Fruit fly (Drosophila melanogaster) whole organism, embryonic: ENCODE data around the gene CG5104.

Experiments used
- Atf3 ChIP-seq: fragments of 200-800 bp; sonication (Bioruptor generic); optimal IDR thresholded peaks from 3 replicates; lab custom pipeline; 2016; ENCODE audit warnings: missing biosample characterization, missing genetic modification characterization
- Blimp-1 ChIP-seq: fragments of 200-800 bp; sonication (Bioruptor generic); optimal IDR thresholded peaks from 3 replicates; lab custom pipeline; 2018; ENCODE audit warnings: missing biosample characterization, missing genetic modification characterization, mild to moderate bottlenecking, moderate library complexity, missing genetic modification reagents
- CG10366 ChIP-seq: fragments of 200-800 bp; sonication (Bioruptor generic); IDR thresholded peaks from 2 replicates; pipeline ENCODE4 v1.3.6; 2022; ENCODE audit warnings: missing biosample characterization, missing genetic modification characterization
- CG11247 ChIP-seq: fragments of 200-800 bp; sonication (Bioruptor generic); IDR thresholded peaks from 2 replicates; pipeline ENCODE4 v1.3.6; 2022; ENCODE audit warnings: missing biosample characterization, missing genetic modification characterization
- CG13424 ChIP-seq: fragments of 200-800 bp; sonication (Bioruptor generic); optimal IDR thresholded peaks from 2 replicates; lab custom pipeline; 2019; ENCODE audit warnings: missing biosample characterization, mild to moderate bottlenecking, missing genetic modification characterization, moderate library complexity
- CG13894 ChIP-seq: fragments of 200-800 bp; sonication (Bioruptor generic); optimal IDR thresholded peaks from 3 replicates; lab custom pipeline; 2018; ENCODE audit warnings: missing biosample characterization, mild to moderate bottlenecking, missing genetic modification characterization, moderate library complexity
- CG14860 ChIP-seq: fragments of 200-800 bp; sonication (Bioruptor generic); IDR thresholded peaks from 3 replicates; pipeline ENCODE4 v1.3.6; 2022; ENCODE audit warnings: missing biosample characterization, missing genetic modification characterization; ENCODE audit not compliant: partially characterized antibody
- CG15073 ChIP-seq: fragments of 200-800 bp; sonication (Bioruptor generic); optimal IDR thresholded peaks from 2 replicates; lab custom pipeline; 2016; ENCODE audit warnings: missing biosample characterization, missing genetic modification characterization
- CG15269 ChIP-seq: fragments of 200-800 bp; sonication (Bioruptor generic); optimal IDR thresholded peaks from 2 replicates; lab custom pipeline; 2018; ENCODE audit warnings: missing biosample characterization, mild to moderate bottlenecking, missing genetic modification characterization, moderate library complexity
- CG17359 ChIP-seq: fragments of 200-800 bp; sonication (Bioruptor generic); optimal IDR thresholded peaks from 3 replicates; lab custom pipeline; 2018; ENCODE audit warnings: missing biosample characterization, mild to moderate bottlenecking, missing genetic modification characterization, moderate library complexity
- CG18262 ChIP-seq: fragments of 200-800 bp; optimal IDR thresholded peaks from 3 replicates; lab custom pipeline; 2019; ENCODE audit warnings: missing biosample characterization, mild to moderate bottlenecking, missing genetic modification characterization, moderate library complexity
- CG2678 ChIP-seq: fragments of 200-800 bp; sonication (Bioruptor generic); optimal IDR thresholded peaks from 3 replicates; lab custom pipeline; 2019; ENCODE audit warnings: missing biosample characterization, mild to moderate bottlenecking, missing genetic modification characterization, moderate library complexity
- CG2712 ChIP-seq: fragments of 200-800 bp; optimal IDR thresholded peaks from 3 replicates; lab custom pipeline; 2019; ENCODE audit warnings: missing biosample characterization, mild to moderate bottlenecking, missing genetic modification characterization, moderate library complexity
- CG31365 ChIP-seq: fragments of 200-800 bp; sonication (Bioruptor generic); optimal IDR thresholded peaks from 2 replicates; lab custom pipeline; 2018; ENCODE audit warnings: missing biosample characterization, mild to moderate bottlenecking, missing genetic modification characterization
- CG31441 ChIP-seq: fragments of 200-800 bp; sonication (Bioruptor generic); IDR thresholded peaks from 2 replicates; pipeline ENCODE4 v1.3.6; 2022; ENCODE audit warnings: missing biosample characterization, missing genetic modification characterization
- CG6765 ChIP-seq: fragments of 200-800 bp; sonication (Bioruptor generic); optimal IDR thresholded peaks from 3 replicates; lab custom pipeline; 2017; ENCODE audit warnings: missing biosample characterization, mild to moderate bottlenecking, missing genetic modification characterization
- CG7839 ChIP-seq: fragments of 200-800 bp; sonication (Bioruptor generic); optimal IDR thresholded peaks from 3 replicates; lab custom pipeline; 2018; ENCODE audit warnings: missing biosample characterization, mild to moderate bottlenecking, missing genetic modification characterization, moderate library complexity
- D19A ChIP-seq: fragments of 200-800 bp; optimal IDR thresholded peaks from 3 replicates; lab custom pipeline; 2019; ENCODE audit warnings: missing biosample characterization, mild to moderate bottlenecking, missing genetic modification characterization, moderate library complexity
- Doc2 ChIP-seq: fragments of 200-800 bp; sonication (Bioruptor generic); IDR thresholded peaks from 2 replicates; pipeline ENCODE4 v1.3.6; 2022; ENCODE audit warnings: missing biosample characterization, missing genetic modification characterization
- Ets65A ChIP-seq: fragments of 200-800 bp; sonication (Bioruptor generic); peaks from one replicate; lab custom pipeline; 2016; ENCODE audit warnings: missing biosample characterization, missing genetic modification characterization
- H15 ChIP-seq: fragments of 200-800 bp; sonication (Bioruptor generic); IDR thresholded peaks from 3 replicates; pipeline ENCODE4 v1.3.6; 2022; ENCODE audit warnings: missing biosample characterization, missing genetic modification characterization
- HLH3B ChIP-seq: fragments of 200-800 bp; sonication (Bioruptor generic); IDR thresholded peaks from 2 replicates; pipeline ENCODE4 v1.3.6; 2022; ENCODE audit warnings: missing biosample characterization, missing genetic modification characterization
- Hr3 ChIP-seq: fragments of 200-800 bp; sonication (Bioruptor generic); optimal IDR thresholded peaks from 3 replicates; lab custom pipeline; 2016; ENCODE audit warnings: missing biosample characterization, missing genetic modification characterization
- Hr51 ChIP-seq, 2 experiments: fragments of 200-800 bp; sonication (Bioruptor generic); optimal IDR thresholded peaks; 2 replicates in 1 of 2; 3 replicates in 1 of 2; lab custom pipeline; 2016 to 2018; ENCODE audit warnings: missing biosample characterization in 2 of 2, missing genetic modification characterization in 2 of 2, mild to moderate bottlenecking in 1 of 2, moderate library complexity in 1 of 2
- Mad ChIP-seq: fragments of 200-800 bp; sonication (Bioruptor generic); optimal IDR thresholded peaks from 2 replicates; lab custom pipeline; 2016; ENCODE audit warnings: missing biosample characterization, missing genetic modification characterization
- Oli ChIP-seq: fragments of 200-800 bp; sonication (Bioruptor generic); optimal IDR thresholded peaks from 2 replicates; lab custom pipeline; 2018; ENCODE audit warnings: missing biosample characterization, mild to moderate bottlenecking, missing genetic modification characterization, moderate library complexity
- PHDP ChIP-seq: fragments of 200-800 bp; sonication (Bioruptor generic); optimal IDR thresholded peaks from 3 replicates; lab custom pipeline; 2018; ENCODE audit warnings: missing biosample characterization, mild to moderate bottlenecking, missing genetic modification characterization, moderate library complexity
- Side ChIP-seq: fragments of 200-800 bp; sonication (Bioruptor generic); optimal IDR thresholded peaks from 2 replicates; lab custom pipeline; 2016; ENCODE audit warnings: missing biosample characterization, missing genetic modification characterization
- Sox100B ChIP-seq: fragments of 200-800 bp; sonication (Bioruptor generic); optimal IDR thresholded peaks from 3 replicates; lab custom pipeline; 2018; ENCODE audit warnings: missing biosample characterization, mild to moderate bottlenecking, missing genetic modification characterization
- Sox102F ChIP-seq: fragments of 200-800 bp; sonication (Bioruptor generic); optimal IDR thresholded peaks from 2 replicates; lab custom pipeline; 2018; ENCODE audit warnings: missing biosample characterization, mild to moderate bottlenecking, missing genetic modification characterization, moderate library complexity
- Xrp1 ChIP-seq: fragments of 200-800 bp; sonication (Bioruptor generic); IDR thresholded peaks from 2 replicates; pipeline ENCODE4 v1.3.6; 2022; ENCODE audit warnings: missing biosample characterization, missing genetic modification characterization
- chm ChIP-seq: fragments of 200-800 bp; sonication (Bioruptor generic); IDR thresholded peaks from 2 replicates; pipeline ENCODE4 v1.3.6; 2022; ENCODE audit warnings: missing biosample characterization, missing genetic modification characterization
- ci ChIP-seq: fragments of 200-800 bp; sonication (Bioruptor generic); IDR thresholded peaks from 3 replicates; pipeline ENCODE4 v1.3.6; 2022; ENCODE audit warnings: missing biosample characterization, missing genetic modification characterization
- dmrt99B ChIP-seq: fragments of 200-800 bp; sonication (Bioruptor generic); optimal IDR thresholded peaks from 2 replicates; lab custom pipeline; 2018; ENCODE audit warnings: missing biosample characterization, mild to moderate bottlenecking, missing genetic modification characterization, moderate library complexity
- dpn ChIP-seq, 2 experiments: fragments of 200-800 bp; sonication (Bioruptor generic); optimal IDR thresholded peaks; 3 replicates each; lab custom pipeline; 2016; ENCODE audit warnings: missing biosample characterization in 2 of 2, missing genetic modification characterization in 2 of 2
- emc ChIP-seq: fragments of 200-800 bp; sonication (Bioruptor generic); optimal IDR thresholded peaks from 2 replicates; lab custom pipeline; 2016; ENCODE audit warnings: missing biosample characterization, missing genetic modification characterization
- eyg ChIP-seq: fragments of 200-800 bp; sonication (Bioruptor generic); optimal IDR thresholded peaks from 3 replicates; lab custom pipeline; 2016; ENCODE audit warnings: missing biosample characterization, missing genetic modification characterization
- fd64A ChIP-seq: fragments of 200-800 bp; sonication (Bioruptor generic); optimal IDR thresholded peaks from 3 replicates; lab custom pipeline; 2018; ENCODE audit warnings: missing biosample characterization, mild to moderate bottlenecking, missing genetic modification characterization
- gem ChIP-seq: fragments of 200-800 bp; sonication (Bioruptor generic); optimal IDR thresholded peaks from 2 replicates; lab custom pipeline; 2019; ENCODE audit warnings: missing biosample characterization, mild to moderate bottlenecking, missing genetic modification characterization, moderate library complexity
- hkb ChIP-seq, 2 experiments: fragments of 200-800 bp in 1 of 2; fragments of >200 bp in 1 of 2; sonication (Bioruptor generic) in 1 of 2; IDR thresholded peaks in 1 of 2; optimal IDR thresholded peaks in 1 of 2; 2 replicates each; pipeline versions ENCODE4 v1.3.6 to Lab custom; 2017 to 2022; ENCODE audit warnings: missing biosample characterization in 1 of 2, missing genetic modification characterization in 1 of 2
- lbe ChIP-seq: fragments of 200-800 bp; sonication (Bioruptor generic); optimal IDR thresholded peaks from 2 replicates; lab custom pipeline; 2016; ENCODE audit warnings: missing biosample characterization, mild to moderate bottlenecking, missing genetic modification characterization
- nom ChIP-seq: fragments of 200-800 bp; sonication (Bioruptor generic); optimal IDR thresholded peaks from 2 replicates; lab custom pipeline; 2017; ENCODE audit warnings: missing biosample characterization, missing genetic modification characterization, mild to moderate bottlenecking, moderate library complexity, missing genetic modification reagents
- pan ChIP-seq, 4 experiments: fragments of >200 bp in 3 of 4; fragments of 200-800 bp in 1 of 4; sonication (Bioruptor generic) in 1 of 4; optimal IDR thresholded peaks in 3 of 4; IDR thresholded peaks in 1 of 4; 2 replicates each; pipeline versions ENCODE4 v1.3.6 to Lab custom; 2017 to 2022; ENCODE audit warnings: missing biosample characterization in 2 of 4, missing genetic modification characterization in 2 of 4, mixed read lengths in 1 of 4
- phol ChIP-seq: fragments of 200-800 bp; sonication (Bioruptor generic); optimal IDR thresholded peaks from 3 replicates; lab custom pipeline; 2018; ENCODE audit warnings: missing biosample characterization, mild to moderate bottlenecking, missing genetic modification characterization, moderate library complexity
- prd ChIP-seq, 3 experiments: fragments of >200 bp in 2 of 3; fragments of 200-800 bp in 1 of 3; sonication (Bioruptor generic) in 1 of 3; optimal IDR thresholded peaks in 2 of 3; IDR thresholded peaks in 1 of 3; 2 replicates in 2 of 3; 3 replicates in 1 of 3; pipeline versions ENCODE4 v1.3.6 to Lab custom; 2017 to 2022; ENCODE audit warnings: missing biosample characterization in 1 of 3, missing genetic modification characterization in 1 of 3
- sens ChIP-seq: fragments of 200-800 bp; sonication (Bioruptor generic); peaks from one replicate; lab custom pipeline; 2016; ENCODE audit warnings: missing biosample characterization, missing genetic modification characterization
- tgo ChIP-seq: fragments of 200-800 bp; sonication (Bioruptor generic); IDR thresholded peaks from 3 replicates; pipeline ENCODE4 v1.3.6; 2022; ENCODE audit warnings: missing biosample characterization, missing genetic modification characterization
- zfh1 ChIP-seq: fragments of 200-800 bp; sonication (Bioruptor generic); IDR thresholded peaks from 3 replicates; pipeline ENCODE4 v1.3.6; 2022; ENCODE audit warnings: missing biosample characterization, missing genetic modification characterization

The CG5104 gene

DNA sequence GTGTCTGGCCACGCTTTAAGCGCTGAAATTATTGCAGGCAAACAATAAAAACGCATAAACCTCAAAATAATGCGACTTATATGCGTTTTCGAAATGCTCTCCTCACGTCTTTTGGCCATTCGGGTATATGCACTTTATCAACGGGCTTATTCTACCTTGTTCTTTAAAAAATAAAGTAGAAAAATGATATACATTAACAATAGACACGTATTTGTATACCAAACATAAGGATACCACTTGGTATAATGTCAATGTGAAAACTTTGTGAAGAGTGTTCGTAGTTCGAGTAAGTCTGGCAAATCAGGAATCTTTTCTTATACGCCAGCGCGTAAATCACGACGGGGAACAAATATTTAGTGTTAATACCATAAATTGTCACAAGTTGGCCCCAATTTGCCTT, 35.6 kb downstream of the CG5104 start:
- peak; percentile 27; the same call in 1 of the 2 replicates for TF ChIP-seq Xrp1 (GFP tag; lab: Robert Waterston, UW)
- peak; percentile 9 for TF ChIP-seq CG18262
- peak; percentile 63 for TF ChIP-seq Sox102F (GFP tag; lab: Kevin White, UChicago)
- peak; percentile 20 for TF ChIP-seq nom (GFP tag; lab: Kevin White, UChicago)
- peak; percentile 19 for TF ChIP-seq CG13424 (tag; lab: Kevin White, UChicago)
- TF ChIP-seq Hr51 (GFP tag; optimal IDR thresholded peaks at IDR 0.05; lab: Kevin White, UChicago): peak in 1 of 2 experiments; percentile 36
- TF ChIP-seq phol (tag; lab: Kevin White, UChicago): peak; percentile 19
- TF ChIP-seq hkb (optimal IDR thresholded peaks at IDR 0.05; lab: Kevin White, UChicago): no peak
- peak; percentile 20; the same call in 1 of the 2 replicates for TF ChIP-seq hkb (GFP tag; IDR thresholded peaks at IDR 0.05; lab: Robert Waterston, UW)
- TF ChIP-seq dpn (GFP tag; optimal IDR thresholded peaks at IDR 0.05; lab: Kevin White, UChicago): no peak
- peak; percentile 36 for TF ChIP-seq CG17359 (tag; lab: Kevin White, UChicago)
- peak; percentile 48 for TF ChIP-seq lbe (GFP tag; lab: Kevin White, UChicago)
- no peak for TF ChIP-seq CG11247 (GFP tag; lab: Robert Waterston, UW)
- 0 out of 2 replicates have a peak, but pooled peaks have one; percentile 13 for TF ChIP-seq HLH3B (GFP tag; lab: Robert Waterston, UW)
- TF ChIP-seq Side (GFP tag; lab: Kevin White, UChicago): no peak
- peak; percentile 41 for TF ChIP-seq dmrt99B (tag; lab: Kevin White, UChicago)
- peak; percentile 9 for TF ChIP-seq Sox100B (GFP tag; lab: Kevin White, UChicago)
- TF ChIP-seq Ets65A (GFP tag; lab: Kevin White, UChicago): peak; percentile 47
- TF ChIP-seq zfh1 (GFP tag; lab: Robert Waterston, UW): peak; percentile 38; the same call in 1 of the 3 replicates
- TF ChIP-seq CG15073 (GFP tag; lab: Kevin White, UChicago): no peak
- TF ChIP-seq Oli (tag; lab: Kevin White, UChicago): peak; percentile 46
- peak; percentile 7; the same call in 1 of the 2 replicates for TF ChIP-seq CG10366
- no peak for TF ChIP-seq fd64A (GFP tag; lab: Kevin White, UChicago)
- TF ChIP-seq eyg: no peak
- no peak for TF ChIP-seq Mad (GFP tag; lab: Kevin White, UChicago)
- no peak for TF ChIP-seq Doc2 (GFP tag; lab: Robert Waterston, UW)
- TF ChIP-seq CG15269 (tag; lab: Kevin White, UChicago): peak; percentile 13
- no peak for TF ChIP-seq PHDP
- TF ChIP-seq ci (GFP tag; lab: Robert Waterston, UW): 0 out of 3 replicates have a peak, but pooled peaks have one; percentile 32
- TF ChIP-seq sens: peak; percentile 80
- TF ChIP-seq CG7839 (tag; lab: Kevin White, UChicago): peak; percentile 28
- no peak for TF ChIP-seq chm
- TF ChIP-seq emc (GFP tag; lab: Kevin White, UChicago): no peak
- TF ChIP-seq gem (tag; lab: Kevin White, UChicago): peak; percentile 44
- TF ChIP-seq CG2712 (tag; lab: Kevin White, UChicago): peak; percentile 33
- no peak for TF ChIP-seq prd (optimal IDR thresholded peaks at IDR 0.05; lab: Kevin White, UChicago)
- TF ChIP-seq prd (GFP tag; IDR thresholded peaks at IDR 0.05; lab: Robert Waterston, UW): peak; percentile 38; the same call in 1 of the 3 replicates
- TF ChIP-seq Atf3 (GFP tag; lab: Kevin White, UChicago): no peak
- no peak for TF ChIP-seq Hr3 (GFP tag; lab: Kevin White, UChicago)
- no peak for TF ChIP-seq CG6765
- no peak for TF ChIP-seq CG31365
- TF ChIP-seq Blimp-1 (GFP tag; lab: Kevin White, UChicago): peak; percentile 21
- 0 out of 3 replicates have a peak, but pooled peaks have one; percentile 25 for TF ChIP-seq tgo (GFP tag; lab: Robert Waterston, UW)
- TF ChIP-seq CG31441: 0 out of 2 replicates have a peak, but pooled peaks have one; percentile 15
- no peak for TF ChIP-seq CG14860 (GFP tag; lab: Robert Waterston, UW)
- TF ChIP-seq H15: no peak
- no peak for TF ChIP-seq CG13894 (tag; lab: Kevin White, UChicago)
- peak; percentile 74 for TF ChIP-seq D19A (tag; lab: Kevin White, UChicago)
- TF ChIP-seq pan (optimal IDR thresholded peaks at IDR 0.05; lab: Kevin White, UChicago): no peak
- peak in 1 of 2 experiments; percentile 8 for TF ChIP-seq pan (GFP tag; optimal IDR thresholded peaks at IDR 0.05 in 1 of 2, IDR thresholded peaks at IDR 0.05 in 1 of 2)
- TF ChIP-seq CG2678 (tag; lab: Kevin White, UChicago): peak; percentile 9
